Fruit fly (Drosophila melanogaster): ENCODE measurements around the gene CG16736.
A peak's percentile ranks its signal among the peaks of the same experiment; 100 is the strongest.

DNA sequence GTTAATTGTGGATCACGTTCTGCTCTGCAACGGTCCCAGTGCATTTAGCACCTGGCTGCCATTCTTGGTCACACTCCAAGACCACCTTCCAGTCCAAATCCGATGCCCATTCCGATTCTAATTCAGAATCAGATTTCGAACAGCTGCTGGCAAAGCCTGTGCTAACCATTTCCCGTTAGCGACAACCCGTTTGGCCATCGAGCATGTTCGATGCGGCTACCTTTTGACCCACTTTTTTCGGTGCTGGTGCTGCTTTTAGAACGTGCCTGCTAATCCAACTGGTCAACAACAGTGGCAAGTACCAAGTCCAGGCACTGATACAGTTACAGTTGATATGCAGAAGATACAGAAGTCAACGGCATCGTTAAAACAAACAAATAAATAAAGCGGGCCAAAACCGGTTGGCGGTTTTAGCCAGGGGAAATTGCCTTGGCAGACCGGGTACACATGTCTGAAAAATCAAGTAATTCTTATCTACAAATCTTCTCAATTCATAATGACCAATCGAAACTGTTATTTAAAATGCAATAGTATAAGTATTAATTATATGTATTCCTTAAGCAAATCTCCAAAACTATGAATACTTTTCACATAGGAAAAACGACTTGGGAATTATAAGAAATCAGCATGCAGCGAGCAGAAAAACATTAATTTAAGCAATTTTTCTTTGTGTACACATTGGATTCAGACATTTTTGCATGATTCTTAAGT is 8.3 kb downstream of the CG16736 start:
- TF ChIP-seq CG16779 (tag; optimal IDR thresholded peaks at IDR 0.05) = no peak
- no peak for TF ChIP-seq CG1621 (tag; optimal IDR thresholded peaks at IDR 0.05)
- TF ChIP-seq Sox102F (GFP tag; optimal IDR thresholded peaks at IDR 0.05) = peak; percentile 56
- peak; percentile 72 for TF ChIP-seq svp (GFP tag)
- TF ChIP-seq ss (GFP tag; optimal IDR thresholded peaks at IDR 0.05) = peak in 1 of 2 experiments; percentile 34
- peak; percentile 14 for TF ChIP-seq CG6854 (GFP tag; optimal IDR thresholded peaks at IDR 0.05)
- TF ChIP-seq CG4318 (GFP tag; optimal IDR thresholded peaks at IDR 0.05) = no peak
- TF ChIP-seq Gug (GFP tag; IDR thresholded peaks at IDR 0.05) = no peak
- TF ChIP-seq CG10631 (GFP tag; optimal IDR thresholded peaks at IDR 0.05) = no peak
- TF ChIP-seq CG31627 (GFP tag; optimal IDR thresholded peaks at IDR 0.05) = peak; percentile 15
- TF ChIP-seq net (GFP tag; optimal IDR thresholded peaks at IDR 0.05) = peak; percentile 15
- TF ChIP-seq vri (GFP tag; optimal IDR thresholded peaks at IDR 0.05) = no peak
- TF ChIP-seq fd85E (GFP tag; optimal IDR thresholded peaks at IDR 0.05) = no peak
- TF ChIP-seq Lpt (GFP tag; optimal IDR thresholded peaks at IDR 0.05) = peak; percentile 35
